Fruit fly (Drosophila melanogaster) whole organism, prepupa: ENCODE measurements around the gene Gr93d.
A peak's percentile ranks its signal among the peaks of the same experiment; 100 is the strongest.

Experiments
- CG10631 ChIP-seq: fragments of 200-800 bp; sonication (Bioruptor generic); optimal IDR thresholded peaks from 2 replicates; lab custom pipeline; 2016; ENCODE audit warnings: missing biosample characterization, missing genetic modification characterization
- CG10669 ChIP-seq: fragments of 200-800 bp; sonication (Bioruptor generic); optimal IDR thresholded peaks from 3 replicates; lab custom pipeline; 2018; ENCODE audit warnings: missing biosample characterization, mild to moderate bottlenecking, missing genetic modification characterization, moderate library complexity
- CG11902 ChIP-seq: fragments of 200-800 bp; sonication (Bioruptor generic); optimal IDR thresholded peaks from 3 replicates; lab custom pipeline; 2016; ENCODE audit warnings: missing biosample characterization, missing genetic modification characterization
- CG15336 ChIP-seq: fragments of 200-800 bp; sonication (Bioruptor generic); IDR thresholded peaks from 2 replicates; pipeline ENCODE4 v1.3.6; 2022; ENCODE audit warnings: missing biosample characterization, missing genetic modification characterization
- CG1621 ChIP-seq: fragments of 200-800 bp; sonication (Bioruptor generic); optimal IDR thresholded peaks from 3 replicates; lab custom pipeline; 2018; ENCODE audit warnings: missing biosample characterization, mild to moderate bottlenecking, missing genetic modification characterization
- CG3032 ChIP-seq: fragments of 200-800 bp; optimal IDR thresholded peaks from 2 replicates; lab custom pipeline; 2019; ENCODE audit warnings: missing biosample characterization, mild to moderate bottlenecking, missing genetic modification characterization, moderate library complexity
- CG4318 ChIP-seq: fragments of 200-800 bp; sonication (Bioruptor generic); optimal IDR thresholded peaks from 3 replicates; lab custom pipeline; 2017; ENCODE audit warnings: missing biosample characterization, mild to moderate bottlenecking, missing genetic modification characterization
- CG6163 ChIP-seq: fragments of 200-800 bp; sonication (Bioruptor generic); IDR thresholded peaks from 3 replicates; pipeline ENCODE4 v1.3.6; 2022; ENCODE audit warnings: missing biosample characterization, missing genetic modification characterization
- CG6276 ChIP-seq: fragments of 200-800 bp; sonication (Bioruptor generic); optimal IDR thresholded peaks from 2 replicates; lab custom pipeline; 2017; ENCODE audit warnings: missing biosample characterization, mild to moderate bottlenecking, missing genetic modification characterization
- CG6792 ChIP-seq: fragments of 200-800 bp; sonication (Bioruptor generic); optimal IDR thresholded peaks from 3 replicates; lab custom pipeline; 2016; ENCODE audit warnings: missing biosample characterization, missing genetic modification characterization
- CG6808 ChIP-seq: fragments of 200-800 bp; sonication (Bioruptor generic); optimal IDR thresholded peaks from 3 replicates; lab custom pipeline; 2017; ENCODE audit warnings: missing biosample characterization, missing genetic modification characterization, mild to moderate bottlenecking, moderate library complexity, missing genetic modification reagents
- CG6854 ChIP-seq: fragments of 200-800 bp; sonication (Bioruptor generic); optimal IDR thresholded peaks from 2 replicates; lab custom pipeline; 2017; ENCODE audit warnings: missing biosample characterization, mild to moderate bottlenecking, missing genetic modification characterization
- CG7368 ChIP-seq: fragments of 200-800 bp; sonication (Bioruptor generic); optimal IDR thresholded peaks from 3 replicates; lab custom pipeline; 2016; ENCODE audit warnings: missing biosample characterization, missing genetic modification characterization
- CG9139 ChIP-seq: fragments of 200-800 bp; sonication (Bioruptor generic); optimal IDR thresholded peaks from 3 replicates; lab custom pipeline; 2017; ENCODE audit warnings: missing biosample characterization, mild to moderate bottlenecking, missing genetic modification characterization
- Eip75B ChIP-seq: fragments of 200-800 bp; sonication (Bioruptor generic); optimal IDR thresholded peaks from 3 replicates; lab custom pipeline; 2016; ENCODE audit warnings: missing biosample characterization, missing genetic modification characterization
- Eip78C ChIP-seq: fragments of 200-800 bp; sonication (Bioruptor generic); peaks from one replicate; lab custom pipeline; 2016; ENCODE audit warnings: missing biosample characterization, missing genetic modification characterization
- Ets21C ChIP-seq: fragments of 200-800 bp; sonication (Bioruptor generic); optimal IDR thresholded peaks from 3 replicates; lab custom pipeline; 2016; ENCODE audit warnings: missing biosample characterization, missing genetic modification characterization
- Ets96B ChIP-seq: fragments of 200-800 bp; optimal IDR thresholded peaks from 2 replicates; lab custom pipeline; 2019; ENCODE audit warnings: missing biosample characterization, mild to moderate bottlenecking, missing genetic modification characterization, moderate library complexity
- Hr38 ChIP-seq: sonication (Bioruptor generic); optimal IDR thresholded peaks from 2 replicates; lab custom pipeline; 2016; ENCODE audit warnings: missing biosample characterization, missing genetic modification characterization
- Hr39 ChIP-seq: fragments of 200-800 bp; sonication (Bioruptor generic); optimal IDR thresholded peaks from 2 replicates; lab custom pipeline; 2016; ENCODE audit warnings: missing biosample characterization, missing genetic modification characterization
- Hr4 ChIP-seq: fragments of 200-800 bp; sonication (Bioruptor generic); optimal IDR thresholded peaks from 3 replicates; lab custom pipeline; 2016; ENCODE audit warnings: missing biosample characterization, missing genetic modification characterization
- Lpt ChIP-seq: fragments of 200-800 bp; sonication (Bioruptor generic); optimal IDR thresholded peaks from 3 replicates; lab custom pipeline; 2016; ENCODE audit warnings: missing biosample characterization, missing genetic modification characterization
- OdsH ChIP-seq: fragments of 200-800 bp; sonication (Bioruptor generic); optimal IDR thresholded peaks from 3 replicates; lab custom pipeline; 2016; ENCODE audit warnings: missing biosample characterization, missing genetic modification characterization
- Smox ChIP-seq: fragments of 200-800 bp; sonication (Bioruptor generic); optimal IDR thresholded peaks from 3 replicates; lab custom pipeline; 2016; ENCODE audit warnings: missing biosample characterization, missing genetic modification characterization
- Sox102F ChIP-seq: fragments of 200-800 bp; sonication (Bioruptor generic); optimal IDR thresholded peaks from 2 replicates; lab custom pipeline; 2016; ENCODE audit warnings: missing biosample characterization, mild to moderate bottlenecking, missing genetic modification characterization
- Sox15 ChIP-seq: fragments of 200-800 bp; sonication (Bioruptor generic); optimal IDR thresholded peaks from 3 replicates; lab custom pipeline; 2016; ENCODE audit warnings: missing biosample characterization, missing genetic modification characterization
- dac ChIP-seq: fragments of 200-800 bp; sonication (Bioruptor generic); optimal IDR thresholded peaks from 2 replicates; lab custom pipeline; 2017; ENCODE audit warnings: missing biosample characterization, mild to moderate bottlenecking, missing genetic modification characterization
- dsx ChIP-seq: fragments of 200-800 bp; optimal IDR thresholded peaks from 3 replicates; lab custom pipeline; 2019; ENCODE audit warnings: missing biosample characterization, mild to moderate bottlenecking, missing genetic modification characterization, moderate library complexity; ENCODE audit not compliant: poor library complexity, severe bottlenecking
- esn ChIP-seq: fragments of 200-800 bp; sonication (Bioruptor generic); optimal IDR thresholded peaks from 2 replicates; lab custom pipeline; 2016; ENCODE audit warnings: missing biosample characterization, mild to moderate bottlenecking, missing genetic modification characterization, moderate library complexity
- fd85E ChIP-seq: fragments of 200-800 bp; sonication (Bioruptor generic); optimal IDR thresholded peaks from 3 replicates; lab custom pipeline; 2016; ENCODE audit warnings: missing biosample characterization, missing genetic modification characterization
- fkh ChIP-seq: fragments of 200-800 bp; sonication (Bioruptor generic); optimal IDR thresholded peaks from 3 replicates; lab custom pipeline; 2017; ENCODE audit warnings: missing biosample characterization, mild to moderate bottlenecking, missing genetic modification characterization, moderate library complexity
- lz ChIP-seq: fragments of 200-800 bp; sonication (Bioruptor generic); optimal IDR thresholded peaks from 3 replicates; lab custom pipeline; 2016; ENCODE audit warnings: missing biosample characterization, missing genetic modification characterization
- net ChIP-seq: fragments of 200-800 bp; sonication (Bioruptor generic); optimal IDR thresholded peaks from 3 replicates; lab custom pipeline; 2016; ENCODE audit warnings: missing biosample characterization, missing genetic modification characterization
- pdm3 ChIP-seq: fragments of 200-800 bp; sonication (Bioruptor generic); optimal IDR thresholded peaks from 3 replicates; lab custom pipeline; 2016; ENCODE audit warnings: missing biosample characterization, missing genetic modification characterization
- salr ChIP-seq, 2 experiments: fragments of 200-800 bp; sonication (Bioruptor generic); optimal IDR thresholded peaks; 3 replicates each; lab custom pipeline; 2016 to 2018; ENCODE audit warnings: missing biosample characterization in 2 of 2, missing genetic modification characterization in 2 of 2, mild to moderate bottlenecking in 1 of 2
- spab ChIP-seq: fragments of 200-800 bp; sonication (Bioruptor generic); optimal IDR thresholded peaks from 2 replicates; lab custom pipeline; 2017; ENCODE audit warnings: missing biosample characterization, mild to moderate bottlenecking, missing genetic modification characterization, missing genetic modification reagents
- ss ChIP-seq, 2 experiments: fragments of 200-800 bp; sonication (Bioruptor generic); optimal IDR thresholded peaks; 2 replicates in 1 of 2; 3 replicates in 1 of 2; lab custom pipeline; 2017 to 2018; ENCODE audit warnings: mild to moderate bottlenecking in 2 of 2, missing biosample characterization in 2 of 2, missing genetic modification characterization in 2 of 2, moderate library complexity in 1 of 2
- svp ChIP-seq: fragments of 200-800 bp; sonication (Bioruptor generic); peaks from one replicate; lab custom pipeline; 2016; ENCODE audit warnings: missing biosample characterization, missing genetic modification characterization

Gene Gr93d

DNA sequence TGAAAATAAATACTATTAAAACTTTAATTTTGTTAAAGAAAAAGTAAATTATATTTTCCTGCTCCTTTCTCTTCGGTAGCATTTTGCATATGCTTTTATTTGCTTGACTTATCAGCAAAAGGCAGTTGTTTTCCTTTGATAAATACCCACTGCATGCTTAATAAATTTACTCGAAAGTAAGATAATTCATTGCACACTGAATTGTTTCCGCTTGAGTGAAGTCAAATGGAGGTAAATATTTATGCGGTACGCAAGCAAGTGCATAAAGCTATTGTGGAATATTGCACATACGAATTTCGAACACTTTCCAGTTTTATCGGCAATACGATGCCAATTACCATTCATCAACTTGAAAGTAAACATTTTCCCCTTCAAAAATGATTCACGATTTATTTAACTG, 23.4 kb downstream of the Gr93d start (continued):
- no peak for TF ChIP-seq Lpt
- no peak for TF ChIP-seq Sox15
- peak; percentile 5 for TF ChIP-seq dsx
- TF ChIP-seq Ets21C (GFP tag; lab: Kevin White, UChicago) = no peak
- TF ChIP-seq CG6854 (GFP tag; lab: Kevin White, UChicago) = peak; percentile 78
- no peak for TF ChIP-seq salr (GFP tag; optimal IDR thresholded peaks at IDR 0.05; lab: Kevin White, UChicago)
- TF ChIP-seq CG4318 (GFP tag; lab: Kevin White, UChicago) = no peak
- TF ChIP-seq ss (GFP tag; optimal IDR thresholded peaks at IDR 0.05; lab: Kevin White, UChicago) = peak; percentile 51 to 74
- TF ChIP-seq CG6808 = peak; percentile 29
- no peak for TF ChIP-seq CG1621 (tag; lab: Kevin White, UChicago)

DNA sequence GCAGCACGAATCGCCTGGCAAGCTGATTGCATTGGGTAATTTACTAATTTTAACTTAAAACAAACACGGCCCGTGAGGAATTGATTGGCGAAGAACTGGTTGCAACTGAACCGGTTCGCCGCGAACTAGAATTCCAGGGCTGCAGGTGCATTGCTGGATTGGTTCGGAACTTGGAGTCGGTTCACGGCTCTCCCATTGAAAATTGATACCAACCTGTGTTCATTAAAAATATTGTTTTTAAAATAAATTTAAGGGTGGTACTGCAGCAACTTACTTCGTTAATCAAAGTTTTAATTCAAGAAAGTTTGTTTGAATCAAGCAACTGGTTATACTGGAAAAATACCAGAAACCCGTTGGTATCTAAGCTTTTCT, 23.9 kb downstream of the Gr93d start, which contains the start of gene CASK:
Gene CASK (minus strand): TSS at position 113 of the 372 bp plus-strand sequence.
- no peak for TF ChIP-seq OdsH (GFP tag; lab: Kevin White, UChicago)
- TF ChIP-seq CG7368 (GFP tag; lab: Kevin White, UChicago) = no peak
- peak; percentile 52 for TF ChIP-seq svp (GFP tag; lab: Kevin White, UChicago)
- TF ChIP-seq fd85E = no peak
- TF ChIP-seq fkh (GFP tag; lab: Kevin White, UChicago) = peak; percentile 73
- TF ChIP-seq CG6854 (GFP tag; lab: Kevin White, UChicago) = no peak
- no peak for TF ChIP-seq Eip78C
- no peak for TF ChIP-seq Ets96B (tag; lab: Kevin White, UChicago)
- no peak for TF ChIP-seq Hr38
- TF ChIP-seq Sox102F (GFP tag; lab: Kevin White, UChicago) = no peak
- no peak for TF ChIP-seq dac (GFP tag; lab: Kevin White, UChicago)
- TF ChIP-seq CG6792 = no peak
- no peak for TF ChIP-seq CG11902 (GFP tag; lab: Kevin White, UChicago)
- no peak for TF ChIP-seq CG6163
- no peak for TF ChIP-seq CG6276 (GFP tag; lab: Kevin White, UChicago)
- peak; percentile 19 for TF ChIP-seq esn (GFP tag; lab: Kevin White, UChicago)
- TF ChIP-seq CG10669 (GFP tag; lab: Kevin White, UChicago) = no peak
- no peak for TF ChIP-seq spab (GFP tag; lab: Kevin White, UChicago)
- peak; percentile 6 for TF ChIP-seq pdm3 (GFP tag; lab: Kevin White, UChicago)
- no peak for TF ChIP-seq CG3032 (tag; lab: Kevin White, UChicago)
- TF ChIP-seq Hr4 (GFP tag; lab: Kevin White, UChicago) = peak; percentile 3
- TF ChIP-seq net (GFP tag; lab: Kevin White, UChicago) = no peak
- TF ChIP-seq CG15336 = no peak
- no peak for TF ChIP-seq CG10631 (GFP tag; lab: Kevin White, UChicago)
- peak; percentile 5 for TF ChIP-seq Hr39
- no peak for TF ChIP-seq CG4318 (GFP tag; lab: Kevin White, UChicago)
- TF ChIP-seq lz = no peak
- no peak for TF ChIP-seq CG9139
- no peak for TF ChIP-seq Eip75B
- TF ChIP-seq Smox (GFP tag; lab: Kevin White, UChicago) = no peak

DNA sequence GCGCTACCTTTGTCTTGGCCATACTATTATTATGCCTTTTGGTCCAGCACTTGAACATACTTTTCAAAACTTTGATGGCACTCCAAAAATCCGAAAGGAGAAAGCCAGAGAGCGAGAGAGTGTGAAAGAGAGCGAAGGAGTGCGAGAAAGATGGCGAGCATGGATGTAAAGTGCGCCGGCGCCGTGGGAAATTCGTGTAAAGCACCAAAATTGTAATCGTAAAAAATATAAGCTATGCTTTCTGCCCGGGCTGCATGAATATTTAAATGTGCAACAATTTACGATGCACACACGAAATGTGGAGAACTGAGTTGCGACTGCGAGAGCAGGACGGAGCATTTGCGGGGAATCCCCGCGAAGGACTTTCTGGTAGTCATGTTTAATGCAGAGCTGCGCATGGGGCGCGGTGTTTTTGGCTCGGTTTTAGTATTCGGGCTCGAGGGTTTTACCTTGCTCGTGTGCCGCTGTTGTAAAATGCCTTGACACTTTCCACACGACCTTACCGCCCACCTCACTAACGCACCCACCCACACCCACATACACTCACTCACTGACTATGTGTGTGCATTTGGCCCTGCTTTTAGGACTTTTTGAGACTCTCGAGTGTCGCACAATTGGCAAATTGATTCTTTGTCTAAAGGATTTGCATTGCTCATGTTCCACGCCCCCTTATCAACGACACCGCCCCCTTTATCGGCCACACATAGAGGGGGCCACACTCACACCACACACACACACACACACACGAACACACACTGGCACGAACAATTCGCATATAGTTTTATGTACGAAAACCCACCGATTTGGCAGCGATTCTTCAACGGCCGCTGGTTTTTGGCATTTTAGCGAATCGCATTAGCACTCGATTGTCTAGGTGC, 24.5 kb downstream of the Gr93d start:
- TF ChIP-seq Hr39 = no peak
- peak in 1 of 2 experiments; percentile 24 for TF ChIP-seq ss (GFP tag; optimal IDR thresholded peaks at IDR 0.05; lab: Kevin White, UChicago)
